Fruit fly (Drosophila melanogaster): ENCODE results near the gene CG33502.
A peak's percentile ranks its signal among the peaks of the same experiment; 100 is the strongest.

The CG33502 gene

dm6 chrX:21631452-21631851 is 20.1 kb upstream of the CG33502 start (continued):
- TF ChIP-seq dsx (GFP tag; optimal IDR thresholded peaks at IDR 0.05; ENCODE audit: poor library complexity, severe bottlenecking) (peak; percentile 11), CG6854 (GFP tag; optimal IDR thresholded peaks at IDR 0.05) (no peak), Ets21C (GFP tag; optimal IDR thresholded peaks at IDR 0.05) (peak; percentile 47), cyc (GFP tag; optimal IDR thresholded peaks at IDR 0.05) (peak; percentile 60), CG11294 (GFP tag; IDR thresholded peaks at IDR 0.05) (no peak), CG10631 (GFP tag; optimal IDR thresholded peaks at IDR 0.05) (peak; percentile 33), acj6 (GFP tag; optimal IDR thresholded peaks at IDR 0.05) (peak; percentile 64), CG8632 (GFP tag; optimal IDR thresholded peaks at IDR 0.05) (peak; percentile 20), vri (GFP tag; optimal IDR thresholded peaks at IDR 0.05) (peak; percentile 41), topi (GFP tag; optimal IDR thresholded peaks at IDR 0.05) (peak; percentile 61), CG3032 (tag; optimal IDR thresholded peaks at IDR 0.05) (peak; percentile 40), fd59A (GFP tag; optimal IDR thresholded peaks at IDR 0.05) (no peak), CG10669 (GFP tag; optimal IDR thresholded peaks at IDR 0.05) (peak; percentile 36), esn (GFP tag; optimal IDR thresholded peaks at IDR 0.05) (peak; percentile 60), Lpt (GFP tag; optimal IDR thresholded peaks at IDR 0.05) (no peak), svp (GFP tag) (peak; percentile 60), fkh (GFP tag; optimal IDR thresholded peaks at IDR 0.05) (no peak), dac (GFP tag; optimal IDR thresholded peaks at IDR 0.05) (peak; percentile 14), Hr38 (GFP tag; optimal IDR thresholded peaks at IDR 0.05) (no peak), CG15336 (GFP tag; IDR thresholded peaks at IDR 0.05) (peak; percentile 66), CG11762 (GFP tag; optimal IDR thresholded peaks at IDR 0.05; ENCODE audit: insufficient read depth) (peak; percentile 49), OdsH (GFP tag; optimal IDR thresholded peaks at IDR 0.05) (peak; percentile 69), Eip75B (GFP tag; optimal IDR thresholded peaks at IDR 0.05) (peak; percentile 56), Hr39 (GFP tag; optimal IDR thresholded peaks at IDR 0.05) (peak; percentile 62), Sox102F (GFP tag; optimal IDR thresholded peaks at IDR 0.05) (peak; percentile 63), Hr4 (GFP tag; optimal IDR thresholded peaks at IDR 0.05) (peak; percentile 63), CG4318 (GFP tag; optimal IDR thresholded peaks at IDR 0.05) (peak; percentile 4), net (GFP tag; optimal IDR thresholded peaks at IDR 0.05) (peak; percentile 48), CG32006 (GFP tag; optimal IDR thresholded peaks at IDR 0.05) (peak; percentile 66), Sox14 (GFP tag; optimal IDR thresholded peaks at IDR 0.05) (peak; percentile 44), CG34406 (GFP tag; optimal IDR thresholded peaks at IDR 0.05) (peak; percentile 7), CG8119 (GFP tag; IDR thresholded peaks at IDR 0.05) (peak; percentile 56; the same call in 1 of the 3 replicates)

dm6 chrX:21630160-21630738 is 18.9 kb upstream of the CG33502 start:
- TF ChIP-seq Sox102F (GFP tag; optimal IDR thresholded peaks at IDR 0.05), result no peak
- TF ChIP-seq CG7368 (GFP tag; optimal IDR thresholded peaks at IDR 0.05), result no peak
- TF ChIP-seq ss (GFP tag; optimal IDR thresholded peaks at IDR 0.05), result no peak
- TF ChIP-seq Smox (GFP tag; optimal IDR thresholded peaks at IDR 0.05), result no peak
- no peak for TF ChIP-seq CG8119 (GFP tag; IDR thresholded peaks at IDR 0.05)
- TF ChIP-seq CG6276 (GFP tag; optimal IDR thresholded peaks at IDR 0.05), result no peak
- TF ChIP-seq Lpt (GFP tag; optimal IDR thresholded peaks at IDR 0.05), result no peak
- TF ChIP-seq OdsH (GFP tag; optimal IDR thresholded peaks at IDR 0.05), result no peak
- TF ChIP-seq salr (GFP tag; optimal IDR thresholded peaks at IDR 0.05), result no peak
- no peak for TF ChIP-seq Ets21C (GFP tag; optimal IDR thresholded peaks at IDR 0.05)
- no peak for TF ChIP-seq achi (GFP tag; optimal IDR thresholded peaks at IDR 0.05)
- no peak for TF ChIP-seq CG11902 (GFP tag; optimal IDR thresholded peaks at IDR 0.05)
- TF ChIP-seq CG11762 (GFP tag; optimal IDR thresholded peaks at IDR 0.05; ENCODE audit: insufficient read depth), result no peak
- no peak for TF ChIP-seq CG6808 (GFP tag; optimal IDR thresholded peaks at IDR 0.05)
- no peak for TF ChIP-seq CG11294 (GFP tag; IDR thresholded peaks at IDR 0.05)
